Fruit fly (Drosophila melanogaster) whole organism, embryonic: Measurements from ENCODE around the gene Shc.

Experiments
- CG10462 ChIP-seq: fragments of 200-800 bp; sonication (Bioruptor generic); optimal IDR thresholded peaks from 2 replicates; lab custom pipeline; 2016; ENCODE audit warnings: missing biosample characterization, missing genetic modification characterization
- CG10565 ChIP-seq: fragments of 200-800 bp; sonication (Bioruptor generic); optimal IDR thresholded peaks from 3 replicates; lab custom pipeline; 2016; ENCODE audit warnings: missing biosample characterization, mild to moderate bottlenecking, missing genetic modification characterization
- CG10959 ChIP-seq: fragments of 200-800 bp; sonication (Bioruptor generic); IDR thresholded peaks from 2 replicates; pipeline ENCODE4 v1.3.6; 2022; ENCODE audit warnings: missing biosample characterization, missing genetic modification characterization
- CG11247 ChIP-seq: fragments of 200-800 bp; sonication (Bioruptor generic); IDR thresholded peaks from 2 replicates; pipeline ENCODE4 v1.3.6; 2022; ENCODE audit warnings: missing biosample characterization, missing genetic modification characterization
- CG12391 ChIP-seq: fragments of 200-800 bp; sonication (Bioruptor generic); optimal IDR thresholded peaks from 3 replicates; lab custom pipeline; 2018; ENCODE audit warnings: missing biosample characterization, mild to moderate bottlenecking, missing genetic modification characterization, moderate library complexity
- CG13894 ChIP-seq: fragments of 200-800 bp; sonication (Bioruptor generic); optimal IDR thresholded peaks from 3 replicates; lab custom pipeline; 2018; ENCODE audit warnings: missing biosample characterization, mild to moderate bottlenecking, missing genetic modification characterization, moderate library complexity
- CG14050 ChIP-seq: fragments of 200-800 bp; sonication (Bioruptor generic); IDR thresholded peaks from 3 replicates; pipeline ENCODE4 v1.3.6; 2022; ENCODE audit warnings: missing biosample characterization, missing genetic modification characterization
- CG15696 ChIP-seq: fragments of 200-800 bp; sonication (Bioruptor generic); optimal IDR thresholded peaks from 2 replicates; lab custom pipeline; 2019; ENCODE audit warnings: missing biosample characterization, mild to moderate bottlenecking, missing genetic modification characterization, moderate library complexity
- CG1647 ChIP-seq: fragments of 200-800 bp; sonication (Bioruptor generic); optimal IDR thresholded peaks from 3 replicates; lab custom pipeline; 2016; ENCODE audit warnings: missing biosample characterization, missing genetic modification characterization
- CG17328 ChIP-seq: fragments of 200-800 bp; sonication (Bioruptor generic); IDR thresholded peaks from 2 replicates; pipeline ENCODE4 v1.3.6; 2022; ENCODE audit warnings: missing biosample characterization, missing genetic modification characterization
- CG17361 ChIP-seq: fragments of 200-800 bp; sonication (Bioruptor generic); IDR thresholded peaks from 3 replicates; pipeline ENCODE4 v1.3.6; 2022; ENCODE audit warnings: missing biosample characterization, missing genetic modification characterization
- CG17912 ChIP-seq: fragments of 200-800 bp; sonication (Bioruptor generic); optimal IDR thresholded peaks from 2 replicates; lab custom pipeline; 2018; ENCODE audit warnings: missing biosample characterization, mild to moderate bottlenecking, missing genetic modification characterization
- CG18619 ChIP-seq: fragments of 200-800 bp; sonication (Bioruptor generic); optimal IDR thresholded peaks from 3 replicates; lab custom pipeline; 2017; ENCODE audit warnings: missing biosample characterization, mild to moderate bottlenecking, missing genetic modification characterization
- CG31224 ChIP-seq: fragments of 200-800 bp; sonication (Bioruptor generic); IDR thresholded peaks from 2 replicates; pipeline ENCODE4 v1.3.6; 2022; ENCODE audit warnings: missing biosample characterization, missing genetic modification characterization
- CG32767 ChIP-seq: fragments of 200-800 bp; sonication (Bioruptor generic); IDR thresholded peaks from 2 replicates; pipeline ENCODE4 v1.3.6; 2022; ENCODE audit warnings: missing biosample characterization, missing genetic modification characterization
- CG4360 ChIP-seq: fragments of 200-800 bp; sonication (Bioruptor generic); IDR thresholded peaks from 2 replicates; pipeline ENCODE4 v1.3.6; 2022; ENCODE audit warnings: missing biosample characterization, missing genetic modification characterization
- CG7372 ChIP-seq: fragments of 200-800 bp; sonication (Bioruptor generic); IDR thresholded peaks from 2 replicates; pipeline ENCODE4 v1.3.6; 2022; ENCODE audit warnings: missing biosample characterization, missing genetic modification characterization
- CG7928 ChIP-seq: fragments of 200-800 bp; sonication (Bioruptor generic); optimal IDR thresholded peaks from 2 replicates; lab custom pipeline; 2017; ENCODE audit warnings: missing biosample characterization, mild to moderate bottlenecking, missing genetic modification characterization
- CG8765 ChIP-seq: fragments of 200-800 bp; sonication (Bioruptor generic); IDR thresholded peaks from 2 replicates; pipeline ENCODE4 v1.3.6; 2022; ENCODE audit warnings: missing biosample characterization, missing genetic modification characterization
- Chrac-16 ChIP-seq: fragments of 200-800 bp; sonication (Bioruptor generic); optimal IDR thresholded peaks from 3 replicates; lab custom pipeline; 2016; ENCODE audit warnings: missing biosample characterization, missing genetic modification characterization
- D ChIP-seq, 2 experiments: fragments of 200-800 bp in 1 of 2; fragments of >200 bp in 1 of 2; sonication (Bioruptor generic) in 1 of 2; optimal IDR thresholded peaks; 2 replicates in 1 of 2; 3 replicates in 1 of 2; lab custom pipeline; 2017; ENCODE audit warnings: mild to moderate bottlenecking in 1 of 2, missing biosample characterization in 1 of 2, missing genetic modification characterization in 1 of 2, missing genetic modification reagents in 1 of 2
- Dip2 ChIP-seq: fragments of 200-800 bp; sonication (Bioruptor generic); IDR thresholded peaks from 2 replicates; pipeline ENCODE4 v1.3.6; 2022; ENCODE audit warnings: missing biosample characterization, missing genetic modification characterization
- Elba2 ChIP-seq: fragments of 200-800 bp; sonication (Bioruptor generic); optimal IDR thresholded peaks from 3 replicates; lab custom pipeline; 2016; ENCODE audit warnings: missing biosample characterization, missing genetic modification characterization
- Gsc ChIP-seq: fragments of 200-800 bp; sonication (Bioruptor generic); IDR thresholded peaks from 2 replicates; pipeline ENCODE4 v1.3.6; 2022; ENCODE audit warnings: missing biosample characterization, missing genetic modification characterization
- Meics ChIP-seq: fragments of 200-800 bp; sonication (Bioruptor generic); optimal IDR thresholded peaks from 2 replicates; lab custom pipeline; 2017; ENCODE audit warnings: missing biosample characterization, mild to moderate bottlenecking, missing genetic modification characterization
- Mrtf ChIP-seq: fragments of 200-800 bp; sonication (Bioruptor generic); IDR thresholded peaks from 3 replicates; pipeline ENCODE4 v1.3.6; 2022; ENCODE audit warnings: missing biosample characterization, missing genetic modification characterization
- Neu2 ChIP-seq: fragments of 200-800 bp; sonication (Bioruptor generic); optimal IDR thresholded peaks from 3 replicates; lab custom pipeline; 2016; ENCODE audit warnings: missing biosample characterization, missing genetic modification characterization, borderline replicate concordance
- Poxn ChIP-seq: fragments of 200-800 bp; sonication (Bioruptor generic); IDR thresholded peaks from 2 replicates; pipeline ENCODE4 v1.3.6; 2022; ENCODE audit warnings: missing biosample characterization, missing genetic modification characterization
- Ptx1 ChIP-seq: fragments of 200-800 bp; sonication (Bioruptor generic); IDR thresholded peaks from 2 replicates; pipeline ENCODE4 v1.3.6; 2022; ENCODE audit warnings: missing biosample characterization, missing genetic modification characterization
- Sin3A ChIP-seq: fragments of >200 bp; optimal IDR thresholded peaks from 2 replicates; lab custom pipeline; 2018
- Six4 ChIP-seq: fragments of 200-800 bp; sonication (Bioruptor generic); optimal IDR thresholded peaks from 2 replicates; lab custom pipeline; 2016; ENCODE audit warnings: missing biosample characterization, missing genetic modification characterization
- Sry-δ ChIP-seq: fragments of 200-800 bp; sonication (Bioruptor generic); optimal IDR thresholded peaks from 2 replicates; lab custom pipeline; 2016; ENCODE audit warnings: missing biosample characterization, missing genetic modification characterization
- Trl ChIP-seq, 3 experiments: fragments of >200 bp in 2 of 3; fragments of 200-800 bp in 1 of 3; sonication (Bioruptor generic) in 1 of 3; optimal IDR thresholded peaks; 2 replicates in 1 of 3; 3 replicates in 2 of 3; lab custom pipeline; 2016 to 2017; ENCODE audit warnings: missing biosample characterization in 1 of 3, missing genetic modification characterization in 1 of 3
- YL-1 ChIP-seq: fragments of 200-800 bp; sonication (Bioruptor generic); optimal IDR thresholded peaks from 3 replicates; lab custom pipeline; 2017; ENCODE audit warnings: missing biosample characterization, mild to moderate bottlenecking, missing genetic modification characterization
- abd-A ChIP-seq: fragments of 200-800 bp; sonication (Bioruptor generic); optimal IDR thresholded peaks from 3 replicates; lab custom pipeline; 2019; ENCODE audit warnings: missing biosample characterization, mild to moderate bottlenecking, missing genetic modification characterization, moderate library complexity
- ato ChIP-seq: fragments of 200-800 bp; sonication (Bioruptor generic); IDR thresholded peaks from 2 replicates; pipeline ENCODE4 v1.3.6; 2022; ENCODE audit warnings: missing biosample characterization, missing genetic modification characterization; ENCODE audit not compliant: partially characterized antibody
- az2 ChIP-seq: fragments of 200-800 bp; sonication (Bioruptor generic); optimal IDR thresholded peaks from 3 replicates; lab custom pipeline; 2016; ENCODE audit warnings: missing biosample characterization, missing genetic modification characterization
- croc ChIP-seq: fragments of 200-800 bp; sonication (Bioruptor generic); conservative IDR thresholded peaks from 3 replicates; pipeline ENCODE4 v1.3.6; 2022; ENCODE audit warnings: missing biosample characterization, missing genetic modification characterization
- crp ChIP-seq, 2 experiments: fragments of 200-800 bp; sonication (Bioruptor generic); optimal IDR thresholded peaks; 2 replicates in 1 of 2; 3 replicates in 1 of 2; lab custom pipeline; 2017; ENCODE audit warnings: missing biosample characterization in 2 of 2, missing genetic modification characterization in 2 of 2, mild to moderate bottlenecking in 1 of 2, moderate library complexity in 1 of 2
- fd102C ChIP-seq: fragments of 200-800 bp; sonication (Bioruptor generic); optimal IDR thresholded peaks from 2 replicates; lab custom pipeline; 2018; ENCODE audit warnings: missing biosample characterization, mild to moderate bottlenecking, missing genetic modification characterization, moderate library complexity
- gsb-n ChIP-seq: fragments of 200-800 bp; sonication (Bioruptor generic); optimal IDR thresholded peaks from 3 replicates; lab custom pipeline; 2018; ENCODE audit warnings: missing biosample characterization, mild to moderate bottlenecking, missing genetic modification characterization
- hb ChIP-seq: fragments of 200-800 bp; sonication (Bioruptor generic); IDR thresholded peaks from 3 replicates; pipeline ENCODE4 v1.3.6; 2022; ENCODE audit warnings: missing biosample characterization, missing genetic modification characterization; ENCODE audit not compliant: partially characterized antibody
- ind ChIP-seq: fragments of 200-800 bp; sonication (Bioruptor generic); optimal IDR thresholded peaks from 3 replicates; lab custom pipeline; 2016; ENCODE audit warnings: missing biosample characterization, missing genetic modification characterization
- jing ChIP-seq: fragments of 200-800 bp; sonication (Bioruptor generic); optimal IDR thresholded peaks from 2 replicates; lab custom pipeline; 2018; ENCODE audit warnings: missing biosample characterization, mild to moderate bottlenecking, missing genetic modification characterization
- ken ChIP-seq: fragments of 200-800 bp; sonication (Bioruptor generic); IDR thresholded peaks from 3 replicates; pipeline ENCODE4 v1.3.6; 2022; ENCODE audit warnings: missing biosample characterization, missing genetic modification characterization
- sima ChIP-seq: fragments of 200-800 bp; sonication (Bioruptor generic); optimal IDR thresholded peaks from 2 replicates; lab custom pipeline; 2016; ENCODE audit warnings: missing biosample characterization, missing genetic modification characterization
- stwl ChIP-seq: fragments of 200-800 bp; sonication (Bioruptor generic); optimal IDR thresholded peaks from 3 replicates; lab custom pipeline; 2018; ENCODE audit warnings: missing biosample characterization, mild to moderate bottlenecking, missing genetic modification characterization, moderate library complexity
- tin ChIP-seq: fragments of 200-800 bp; sonication (Bioruptor generic); optimal IDR thresholded peaks from 3 replicates; lab custom pipeline; 2016; ENCODE audit warnings: missing biosample characterization, missing genetic modification characterization
- zen ChIP-seq: fragments of 200-800 bp; sonication (Bioruptor generic); optimal IDR thresholded peaks from 3 replicates; lab custom pipeline; 2018; ENCODE audit warnings: missing biosample characterization, mild to moderate bottlenecking, missing genetic modification characterization, moderate library complexity
- zfh2 ChIP-seq: fragments of 200-800 bp; sonication (Bioruptor generic); optimal IDR thresholded peaks from 2 replicates; lab custom pipeline; 2016; ENCODE audit warnings: missing biosample characterization, missing genetic modification characterization

Gene Shc

dm6 chr3L:9447239-9447777 lies 20.5 kb downstream of the Shc start (continued):
- TF ChIP-seq ato (GFP tag; lab: Robert Waterston, UW) (no peak), CG4360 (GFP tag; lab: Robert Waterston, UW) (peak; percentile 85), CG15696 (tag; lab: Kevin White, UChicago) (no peak), CG7372 (GFP tag; lab: Robert Waterston, UW) (no peak), ken (no peak), Poxn (GFP tag; lab: Robert Waterston, UW) (no peak), Mrtf (GFP tag; lab: Robert Waterston, UW) (no peak), CG8765 (GFP tag; lab: Robert Waterston, UW) (no peak), az2 (GFP tag; lab: Kevin White, UChicago) (no peak), zen (tag; lab: Kevin White, UChicago) (peak; percentile 73), CG13894 (tag; lab: Kevin White, UChicago) (no peak), Dip2 (GFP tag; lab: Robert Waterston, UW) (no peak), gsb-n (tag; lab: Kevin White, UChicago) (peak; percentile 78), CG10462 (GFP tag; lab: Kevin White, UChicago) (no peak), CG12391 (tag; lab: Kevin White, UChicago) (no peak), CG10565 (GFP tag; lab: Kevin White, UChicago) (no peak), CG17328 (GFP tag; lab: Robert Waterston, UW) (no peak), Trl (optimal IDR thresholded peaks at IDR 0.05; lab: Kevin White, UChicago) (no peak), Trl (GFP tag; optimal IDR thresholded peaks at IDR 0.05; lab: Kevin White, UChicago) (no peak), jing (no peak), Meics (no peak), hb (GFP tag; lab: Robert Waterston, UW) (no peak), sima (no peak), CG17361 (no peak), D (optimal IDR thresholded peaks at IDR 0.05; lab: Kevin White, UChicago) (peak; percentile 89), D (GFP tag; optimal IDR thresholded peaks at IDR 0.05; lab: Kevin White, UChicago) (no peak), zfh2 (GFP tag; lab: Kevin White, UChicago) (no peak), Sry-δ (GFP tag; lab: Kevin White, UChicago) (no peak), YL-1 (GFP tag; lab: Kevin White, UChicago) (peak; percentile 4), Sin3A (no peak), CG32767 (GFP tag; lab: Robert Waterston, UW) (0 out of 2 replicates have a peak, but pooled peaks have one; percentile 7), Elba2 (peak; percentile 99), CG18619 (GFP tag; lab: Kevin White, UChicago) (no peak), abd-A (tag; lab: Kevin White, UChicago) (peak; percentile 24), CG7928 (GFP tag; lab: Kevin White, UChicago) (no peak), croc (GFP tag; lab: Robert Waterston, UW) (no peak), Neu2 (GFP tag; lab: Kevin White, UChicago) (peak; percentile 84), fd102C (GFP tag; lab: Kevin White, UChicago) (no peak), Gsc (GFP tag; lab: Robert Waterston, UW) (no peak), Ptx1 (GFP tag; lab: Robert Waterston, UW) (no peak), CG1647 (GFP tag; lab: Kevin White, UChicago) (no peak), CG31224 (GFP tag; lab: Robert Waterston, UW) (no peak), CG10959 (peak; percentile 84), CG17912 (GFP tag; lab: Kevin White, UChicago) (no peak), Chrac-16 (GFP tag; lab: Kevin White, UChicago) (no peak), ind (no peak), crp (GFP tag; optimal IDR thresholded peaks at IDR 0.05; lab: Kevin White, UChicago) (no peak), tin (GFP tag; lab: Kevin White, UChicago) (no peak), CG14050 (GFP tag; lab: Robert Waterston, UW) (no peak), stwl (no peak), Six4 (no peak), CG11247 (GFP tag; lab: Robert Waterston, UW) (no peak)
